Worm (Caenorhabditis elegans): ENCODE measurements around the gene rga-4.

- TF ChIP-seq sptf-1 (tag; optimal IDR thresholded peaks at IDR 0.05), result no peak
- no peak for TF ChIP-seq unc-62 (GFP tag; optimal IDR thresholded peaks at IDR 0.05)
- TF ChIP-seq efl-3 (GFP tag; optimal IDR thresholded peaks at IDR 0.05), result no peak
- TF ChIP-seq lin-39 (tag; optimal IDR thresholded peaks at IDR 0.05), result no peak
- no peak for TF ChIP-seq nhr-77 (tag; optimal IDR thresholded peaks at IDR 0.05)
- TF ChIP-seq lin-13 (GFP tag; optimal IDR thresholded peaks at IDR 0.05), result no peak
- TF ChIP-seq sox-4 (tag; optimal IDR thresholded peaks at IDR 0.05), result no peak
- no peak for TF ChIP-seq nhr-20 (tag; optimal IDR thresholded peaks at IDR 0.05)
- TF ChIP-seq nhr-11 (tag; optimal IDR thresholded peaks at IDR 0.05), result no peak
- TF ChIP-seq tbx-2 (tag; optimal IDR thresholded peaks at IDR 0.05), result no peak
- TF ChIP-seq nhr-76 (tag; optimal IDR thresholded peaks at IDR 0.05), result no peak
- no peak for TF ChIP-seq nhr-237 (tag; optimal IDR thresholded peaks at IDR 0.05)
- TF ChIP-seq lin-14 (GFP tag; optimal IDR thresholded peaks at IDR 0.05), result no peak
- TF ChIP-seq lin-15B (tag; optimal IDR thresholded peaks at IDR 0.05), result no peak
Observed at ce11 chrV:1352321-1352720, 30.7 kb downstream of the rga-4 start.
